Worm (Caenorhabditis elegans) whole organism, L3 larva: ENCODE data around the gene srw-69.

Source experiments
- nhr-12 ChIP-seq: fragments of 150-350 bp; optimal IDR thresholded peaks from 2 replicates; lab custom pipeline; 2014; ENCODE audit warnings: missing biosample characterization, missing genetic modification characterization
- nhr-28 ChIP-seq: fragments of 150-350 bp; optimal IDR thresholded peaks from 2 replicates; lab custom pipeline; 2014; ENCODE audit warnings: missing biosample characterization, missing genetic modification characterization
- pha-4 ChIP-seq: fragments of 150-350 bp; optimal IDR thresholded peaks from 2 replicates; lab custom pipeline; 2014; ENCODE audit warnings: missing biosample characterization, missing genetic modification reagents, missing genetic modification characterization

ce11 chrV:7399202-7399601, 29.6 kb downstream of the srw-69 start, which contains the start of gene gst-41:
- no peak for TF ChIP-seq pha-4
- no peak for TF ChIP-seq nhr-12 (tag; lab: Kevin White, UChicago)
- TF ChIP-seq nhr-28 (tag; lab: Kevin White, UChicago): no peak
